Fruit fly (Drosophila melanogaster) whole organism, pupa: ENCODE data around the gene CG32568.

Source experiments
- CG10348 ChIP-seq: fragments of 200-800 bp; sonication (Bioruptor generic); IDR thresholded peaks from 2 replicates; pipeline ENCODE4 v1.3.6; 2022; ENCODE audit warnings: missing biosample characterization, missing genetic modification characterization
- CG12605 ChIP-seq: fragments of 200-800 bp; sonication (Bioruptor generic); IDR thresholded peaks from 2 replicates; pipeline ENCODE4 v1.3.6; 2022; ENCODE audit warnings: missing biosample characterization, missing genetic modification characterization
- CG13204 ChIP-seq: fragments of 200-800 bp; sonication (Bioruptor generic); optimal IDR thresholded peaks from 2 replicates; lab custom pipeline; 2018; ENCODE audit warnings: missing biosample characterization, mild to moderate bottlenecking, missing genetic modification characterization, moderate library complexity
- CG14655 ChIP-seq: fragments of 200-800 bp; sonication (Bioruptor generic); optimal IDR thresholded peaks from 3 replicates; lab custom pipeline; 2017; ENCODE audit warnings: mild to moderate bottlenecking, missing biosample characterization, missing genetic modification reagents, missing genetic modification characterization
- CG15710 ChIP-seq: fragments of 200-800 bp; sonication (Bioruptor generic); optimal IDR thresholded peaks from 2 replicates; lab custom pipeline; 2018; ENCODE audit warnings: missing biosample characterization, mild to moderate bottlenecking, missing genetic modification characterization, moderate library complexity
- CG17806 ChIP-seq: fragments of 200-800 bp; sonication (Bioruptor generic); optimal IDR thresholded peaks from 2 replicates; lab custom pipeline; 2018; ENCODE audit warnings: missing biosample characterization, mild to moderate bottlenecking, missing genetic modification characterization, moderate library complexity
- CG32121 ChIP-seq: fragments of 200-800 bp; sonication (Bioruptor generic); IDR thresholded peaks from 2 replicates; pipeline ENCODE4 v1.3.6; 2022; ENCODE audit warnings: missing biosample characterization, missing genetic modification characterization
- CG34367 ChIP-seq: fragments of 200-800 bp; sonication (Bioruptor generic); optimal IDR thresholded peaks from 2 replicates; lab custom pipeline; 2018; ENCODE audit warnings: missing biosample characterization, mild to moderate bottlenecking, missing genetic modification characterization
- CG4496 ChIP-seq: fragments of 200-800 bp; sonication (Bioruptor generic); IDR thresholded peaks from 3 replicates; pipeline ENCODE4 v1.3.6; 2022; ENCODE audit warnings: missing biosample characterization, missing genetic modification characterization
- CG8159 ChIP-seq: fragments of 200-800 bp; sonication (Bioruptor generic); optimal IDR thresholded peaks from 3 replicates; lab custom pipeline; 2018; ENCODE audit warnings: missing biosample characterization, mild to moderate bottlenecking, missing genetic modification characterization, moderate library complexity
- CG8301 ChIP-seq: fragments of 200-800 bp; sonication (Bioruptor generic); optimal IDR thresholded peaks from 2 replicates; lab custom pipeline; 2018; ENCODE audit warnings: missing biosample characterization, mild to moderate bottlenecking, missing genetic modification characterization
- CG9948 ChIP-seq: fragments of 200-800 bp; sonication (Bioruptor generic); optimal IDR thresholded peaks from 2 replicates; lab custom pipeline; 2018; ENCODE audit warnings: missing biosample characterization, mild to moderate bottlenecking, missing genetic modification characterization, moderate library complexity
- D1 ChIP-seq: fragments of 200-800 bp; sonication (Bioruptor generic); optimal IDR thresholded peaks from 2 replicates; lab custom pipeline; 2018; ENCODE audit warnings: missing biosample characterization, mild to moderate bottlenecking, missing genetic modification characterization, moderate library complexity
- EcR ChIP-seq: fragments of 200-800 bp; sonication (Bioruptor generic); optimal IDR thresholded peaks from 3 replicates; lab custom pipeline; 2019; ENCODE audit warnings: missing biosample characterization, missing genetic modification characterization, mild to moderate bottlenecking, moderate library complexity, missing genetic modification reagents
- Ets98B ChIP-seq: fragments of 200-800 bp; sonication (Bioruptor generic); IDR thresholded peaks from 2 replicates; pipeline ENCODE4 v1.3.6; 2022; ENCODE audit warnings: missing biosample characterization, missing genetic modification characterization
- Pif1A ChIP-seq: fragments of 200-800 bp; sonication (Bioruptor generic); optimal IDR thresholded peaks from 3 replicates; lab custom pipeline; 2016; ENCODE audit warnings: missing biosample characterization, missing genetic modification characterization
- Pif1B ChIP-seq: fragments of 200-800 bp; sonication (Bioruptor generic); optimal IDR thresholded peaks from 3 replicates; lab custom pipeline; 2016; ENCODE audit warnings: missing biosample characterization, missing genetic modification characterization
- Snoo ChIP-seq: fragments of 200-800 bp; sonication (Bioruptor generic); optimal IDR thresholded peaks from 3 replicates; lab custom pipeline; 2017; ENCODE audit warnings: missing biosample characterization, mild to moderate bottlenecking, missing genetic modification characterization, inconsistent platforms
- fd96Ca ChIP-seq: fragments of 200-800 bp; sonication (Bioruptor generic); IDR thresholded peaks from 3 replicates; pipeline ENCODE4 v1.3.6; 2022; ENCODE audit warnings: missing biosample characterization, missing genetic modification characterization
- gl ChIP-seq: fragments of 200-800 bp; sonication (Bioruptor generic); optimal IDR thresholded peaks from 2 replicates; lab custom pipeline; 2018; ENCODE audit warnings: missing biosample characterization, mild to moderate bottlenecking, missing genetic modification characterization
- rn ChIP-seq: fragments of 200-800 bp; sonication (Bioruptor generic); IDR thresholded peaks from 2 replicates; pipeline ENCODE4 v1.3.6; 2022; ENCODE audit warnings: missing biosample characterization, missing genetic modification characterization

Gene CG32568

DNA sequence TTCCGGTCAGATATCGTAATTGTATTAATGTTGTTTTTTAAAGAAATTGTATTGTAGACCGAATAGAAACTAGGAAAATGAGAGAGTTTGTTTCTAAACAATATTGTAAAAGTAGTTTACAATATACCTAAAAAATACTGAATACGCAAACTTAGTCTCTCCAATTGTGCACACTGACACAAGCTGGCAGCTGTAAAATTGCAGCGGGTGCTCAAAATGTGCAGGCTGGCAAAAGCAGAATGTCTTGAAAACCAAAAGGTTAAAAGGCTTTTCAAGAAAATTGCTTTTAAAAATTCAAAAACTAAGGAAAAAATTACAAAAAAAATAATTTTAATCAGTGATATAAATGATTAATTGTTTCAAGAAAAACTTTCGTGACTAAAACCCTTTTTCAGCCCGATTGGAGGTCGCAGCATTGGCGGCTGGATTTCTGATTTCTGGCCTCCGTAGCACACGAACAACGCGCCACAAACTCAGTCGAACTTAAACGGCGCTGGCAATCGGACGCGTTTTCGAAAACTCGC lies 45.0 kb upstream of the CG32568 start, which contains the start of gene CG4678:
CG4678 (plus strand) TSS at position 474 of the 524 bp plus-strand sequence.
- TF ChIP-seq CG34367 (tag; lab: Kevin White, UChicago) (no peak), gl (no peak), CG12605 (GFP tag; lab: Robert Waterston, UW) (no peak), CG9948 (no peak), Ets98B (GFP tag; lab: Robert Waterston, UW) (no peak), fd96Ca (GFP tag; lab: Robert Waterston, UW) (no peak), CG8159 (no peak), CG17806 (no peak), CG13204 (no peak)

- TF ChIP-seq CG8301 (peak; percentile 39), Pif1A (GFP tag; lab: Kevin White, UChicago) (no peak), CG14655 (GFP tag; lab: Kevin White, UChicago) (peak; percentile 16), fd96Ca (GFP tag; lab: Robert Waterston, UW) (no peak), Snoo (peak; percentile 2)
These were observed 43.8 kb upstream of the CG32568 start for dm6 chrX:16696614-16697519.

dm6 chrX:16697882-16698571 lies 42.7 kb upstream of the CG32568 start:
- TF ChIP-seq Ets98B (GFP tag; lab: Robert Waterston, UW) (no peak), Pif1A (GFP tag; lab: Kevin White, UChicago) (no peak), D1 (no peak), CG32121 (GFP tag; lab: Robert Waterston, UW) (no peak), CG13204 (no peak), CG10348 (GFP tag; lab: Robert Waterston, UW) (no peak), CG8159 (no peak), rn (GFP tag; lab: Robert Waterston, UW) (no peak)

DNA sequence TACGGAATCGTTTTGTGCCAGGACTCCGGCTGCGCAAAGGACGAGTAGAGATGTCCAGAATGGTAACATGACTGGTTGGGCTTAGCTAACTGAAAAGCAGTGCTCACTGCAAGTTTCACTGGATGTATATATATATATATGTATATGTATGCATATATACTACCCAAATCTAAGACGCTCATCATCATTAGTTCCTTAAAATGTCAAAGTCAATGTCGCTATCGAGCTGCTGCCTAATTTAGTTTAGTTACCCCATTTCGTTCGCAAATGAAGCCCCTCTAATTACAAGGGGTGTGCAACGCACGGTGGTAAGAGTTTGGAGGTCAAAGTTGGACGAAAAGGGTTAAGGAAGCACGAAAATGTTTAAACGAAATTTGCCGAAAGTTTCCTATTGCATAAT lies 40.6 kb upstream of the CG32568 start, which contains the start of gene CG9676:
CG9676 (minus strand) TSS at position 101 of the 400 bp plus-strand sequence.
- TF ChIP-seq CG14655 (GFP tag; lab: Kevin White, UChicago) (no peak), Snoo (no peak), CG8301 (no peak), EcR (GFP tag; lab: Kevin White, UChicago) (no peak), CG17806 (no peak), CG15710 (tag; lab: Kevin White, UChicago) (no peak), fd96Ca (GFP tag; lab: Robert Waterston, UW) (no peak), CG13204 (no peak), CG10348 (GFP tag; lab: Robert Waterston, UW) (no peak), gl (no peak), CG34367 (tag; lab: Kevin White, UChicago) (no peak), CG12605 (GFP tag; lab: Robert Waterston, UW) (no peak), rn (GFP tag; lab: Robert Waterston, UW) (no peak), CG4496 (GFP tag; lab: Robert Waterston, UW) (no peak)

DNA sequence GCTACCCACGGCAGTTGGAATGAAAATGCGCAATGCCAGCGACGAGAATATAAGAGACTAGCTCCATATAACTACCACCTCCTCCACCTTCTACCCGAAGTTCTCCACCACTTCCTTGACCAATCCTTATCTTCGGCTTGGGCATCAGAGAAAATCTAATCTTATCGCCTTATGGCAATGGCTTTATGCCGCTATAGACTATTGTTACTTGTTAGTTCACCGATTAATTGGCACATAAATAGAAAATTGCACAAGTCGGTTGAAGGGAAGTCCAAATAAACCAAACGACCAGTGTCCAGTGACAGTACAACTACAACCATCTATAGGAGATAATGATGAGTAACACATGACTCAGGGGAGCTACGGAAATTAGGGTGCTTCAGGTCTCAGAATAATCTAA lies 38.8 kb upstream of the CG32568 start, which contains the start of gene sphe:
sphe (minus strand) TSS at position 32 of the 400 bp plus-strand sequence.
- TF ChIP-seq CG8159 (no peak), Pif1B (GFP tag; lab: Kevin White, UChicago) (no peak), CG8301 (no peak)

dm6 chrX:16703747-16704146 lies 37.0 kb upstream of the CG32568 start, which contains the start of the genes CG9673 and CG4653:
Gene CG9673 (minus strand): TSS chrX:16703884.
Gene CG4653 (plus strand): TSS chrX:16704081.
- TF ChIP-seq fd96Ca (GFP tag; lab: Robert Waterston, UW) (no peak), CG34367 (tag; lab: Kevin White, UChicago) (no peak), rn (GFP tag; lab: Robert Waterston, UW) (no peak), Ets98B (GFP tag; lab: Robert Waterston, UW) (no peak), D1 (no peak), Snoo (no peak), CG4496 (GFP tag; lab: Robert Waterston, UW) (no peak), CG15710 (tag; lab: Kevin White, UChicago) (no peak), CG17806 (no peak), gl (no peak), CG8301 (no peak), CG14655 (GFP tag; lab: Kevin White, UChicago) (no peak), CG12605 (GFP tag; lab: Robert Waterston, UW) (no peak), CG32121 (GFP tag; lab: Robert Waterston, UW) (no peak), CG13204 (no peak), CG10348 (GFP tag; lab: Robert Waterston, UW) (no peak), EcR (GFP tag; lab: Kevin White, UChicago) (no peak), Pif1A (GFP tag; lab: Kevin White, UChicago) (no peak)
